Fruit fly (Drosophila melanogaster): ENCODE data around the gene CG31207.

DNA sequence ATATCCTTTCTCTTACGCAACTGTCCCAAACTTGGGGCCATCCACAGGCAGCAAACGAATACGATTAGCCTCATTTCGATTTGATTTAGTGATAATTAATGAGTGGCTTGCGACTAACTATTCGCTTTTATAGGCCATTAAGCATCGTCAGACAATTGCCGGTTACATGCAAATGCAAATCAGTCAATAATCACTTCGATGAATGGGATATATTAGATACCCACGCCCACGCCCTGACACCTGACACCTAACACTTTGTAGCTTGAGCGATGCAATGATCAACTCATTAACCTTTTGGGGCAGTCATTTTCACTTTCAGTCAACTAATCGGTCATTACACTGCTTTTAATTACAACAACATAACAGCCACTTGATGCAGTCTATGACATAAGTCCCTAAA is 4.0 kb upstream of the CG31207 start, which contains the start of gene Jhbp15:
- TF ChIP-seq CTCF (optimal IDR thresholded peaks at IDR 0.05) (no peak), CG8478 (optimal IDR thresholded peaks at IDR 0.05) (no peak)

Measured in S2 (cell line).